Worm (Caenorhabditis elegans): Measurements from ENCODE around the gene dsl-3.

DNA sequence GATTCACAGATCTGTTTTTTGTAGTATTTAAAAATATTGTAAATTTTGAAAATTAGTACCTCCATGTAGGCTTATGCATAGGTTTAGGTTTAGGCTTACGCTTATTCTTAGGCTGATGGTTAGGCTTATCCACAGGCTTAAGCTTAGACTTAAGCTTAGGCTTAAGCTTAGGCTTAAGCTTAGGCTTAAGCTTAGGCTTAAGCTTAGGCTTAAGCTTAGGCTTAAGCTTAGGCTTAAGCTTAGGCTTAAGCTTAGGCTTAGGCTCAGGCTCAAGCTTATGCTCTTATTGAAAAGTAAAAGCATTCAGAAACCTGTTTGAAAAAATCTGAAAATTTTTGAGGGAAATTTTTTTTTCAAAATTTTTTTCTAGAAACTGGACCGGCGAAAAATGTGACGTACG, 22.5 kb downstream of the dsl-3 start:
- no peak for TF ChIP-seq him-1 (tag; optimal IDR thresholded peaks at IDR 0.05)
- no peak for TF ChIP-seq dao-5 (tag; optimal IDR thresholded peaks at IDR 0.05)
- no peak for TF ChIP-seq W03F9.2 (tag; optimal IDR thresholded peaks at IDR 0.05)
